Fruit fly (Drosophila melanogaster): ENCODE data around the gene Rlb1.

dm6 chr3R:9532437-9533180 lies 19.5 kb downstream of the Rlb1 start, which contains the start of gene by:
- TF ChIP-seq Myc (optimal IDR thresholded peaks at IDR 0.05) (no peak), psq (optimal IDR thresholded peaks at IDR 0.05) (no peak), insv (optimal IDR thresholded peaks at IDR 0.05) (no peak), Sin3A (optimal IDR thresholded peaks at IDR 0.05) (no peak), ttk (optimal IDR thresholded peaks at IDR 0.05) (no peak), h (optimal IDR thresholded peaks at IDR 0.05) (no peak)
